Fruit fly (Drosophila melanogaster) whole organism, embryonic: ENCODE data around the gene hook.

Experiments
- CG10267 ChIP-seq: fragments of 200-800 bp; sonication (Bioruptor generic); optimal IDR thresholded peaks from 2 replicates; lab custom pipeline; 2018; ENCODE audit warnings: missing biosample characterization, mild to moderate bottlenecking, missing genetic modification characterization, moderate library complexity
- CG10462 ChIP-seq: fragments of 200-800 bp; sonication (Bioruptor generic); optimal IDR thresholded peaks from 2 replicates; lab custom pipeline; 2016; ENCODE audit warnings: missing biosample characterization, missing genetic modification characterization
- CG11398 ChIP-seq: fragments of 200-800 bp; sonication (Bioruptor generic); optimal IDR thresholded peaks from 2 replicates; lab custom pipeline; 2016; ENCODE audit warnings: missing biosample characterization, missing genetic modification characterization
- CG12391 ChIP-seq: fragments of 200-800 bp; sonication (Bioruptor generic); optimal IDR thresholded peaks from 3 replicates; lab custom pipeline; 2018; ENCODE audit warnings: missing biosample characterization, mild to moderate bottlenecking, missing genetic modification characterization, moderate library complexity
- CG13287 ChIP-seq: fragments of 200-800 bp; sonication (Bioruptor generic); IDR thresholded peaks from 2 replicates; pipeline ENCODE4 v1.3.6; 2022; ENCODE audit warnings: missing biosample characterization, missing genetic modification characterization; ENCODE audit not compliant: partially characterized antibody
- CG16813 ChIP-seq: fragments of 200-800 bp; sonication (Bioruptor generic); IDR thresholded peaks from 3 replicates; pipeline ENCODE4 v1.3.6; 2022; ENCODE audit warnings: missing biosample characterization, missing genetic modification characterization; ENCODE audit not compliant: partially characterized antibody
- CG17612 ChIP-seq: fragments of 200-800 bp; sonication (Bioruptor generic); IDR thresholded peaks from 2 replicates; pipeline ENCODE4 v1.3.6; 2022; ENCODE audit warnings: missing biosample characterization, missing genetic modification characterization
- CG17912 ChIP-seq: fragments of 200-800 bp; sonication (Bioruptor generic); optimal IDR thresholded peaks from 2 replicates; lab custom pipeline; 2018; ENCODE audit warnings: missing biosample characterization, mild to moderate bottlenecking, missing genetic modification characterization
- CG18262 ChIP-seq: fragments of 200-800 bp; optimal IDR thresholded peaks from 3 replicates; lab custom pipeline; 2019; ENCODE audit warnings: missing biosample characterization, mild to moderate bottlenecking, missing genetic modification characterization, moderate library complexity
- CG2116 ChIP-seq: fragments of 200-800 bp; sonication (Bioruptor generic); optimal IDR thresholded peaks from 3 replicates; lab custom pipeline; 2018; ENCODE audit warnings: missing biosample characterization, mild to moderate bottlenecking, missing genetic modification characterization
- CG2129 ChIP-seq: fragments of 200-800 bp; sonication (Bioruptor generic); IDR thresholded peaks from 2 replicates; pipeline ENCODE4 v1.3.6; 2022; ENCODE audit warnings: missing biosample characterization, missing genetic modification characterization; ENCODE audit not compliant: partially characterized antibody
- CG2678 ChIP-seq: fragments of 200-800 bp; sonication (Bioruptor generic); optimal IDR thresholded peaks from 3 replicates; lab custom pipeline; 2019; ENCODE audit warnings: missing biosample characterization, mild to moderate bottlenecking, missing genetic modification characterization, moderate library complexity
- CG31365 ChIP-seq: fragments of 200-800 bp; sonication (Bioruptor generic); optimal IDR thresholded peaks from 2 replicates; lab custom pipeline; 2018; ENCODE audit warnings: missing biosample characterization, mild to moderate bottlenecking, missing genetic modification characterization
- CG31441 ChIP-seq: fragments of 200-800 bp; sonication (Bioruptor generic); IDR thresholded peaks from 2 replicates; pipeline ENCODE4 v1.3.6; 2022; ENCODE audit warnings: missing biosample characterization, missing genetic modification characterization
- CG3163 ChIP-seq: fragments of 200-800 bp; sonication (Bioruptor generic); optimal IDR thresholded peaks from 3 replicates; lab custom pipeline; 2016; ENCODE audit warnings: missing biosample characterization, missing genetic modification characterization
- CG43689 ChIP-seq: fragments of 200-800 bp; sonication (Bioruptor generic); IDR thresholded peaks from 2 replicates; pipeline ENCODE4 v1.3.6; 2022; ENCODE audit warnings: missing biosample characterization, missing genetic modification characterization
- CG4730 ChIP-seq: fragments of 200-800 bp; sonication (Bioruptor generic); IDR thresholded peaks from 2 replicates; pipeline ENCODE4 v1.3.6; 2022; ENCODE audit warnings: missing biosample characterization, missing genetic modification characterization
- CG5245 ChIP-seq: fragments of 200-800 bp; sonication (Bioruptor generic); optimal IDR thresholded peaks from 3 replicates; lab custom pipeline; 2016; ENCODE audit warnings: missing biosample characterization, missing genetic modification characterization
- CG6813 ChIP-seq: fragments of 200-800 bp; sonication (Bioruptor generic); optimal IDR thresholded peaks from 2 replicates; lab custom pipeline; 2017; ENCODE audit warnings: missing biosample characterization, missing genetic modification characterization, mild to moderate bottlenecking, moderate library complexity, missing genetic modification reagents
- CG6854 ChIP-seq: fragments of 200-800 bp; sonication (Bioruptor generic); optimal IDR thresholded peaks from 3 replicates; lab custom pipeline; 2017; ENCODE audit warnings: missing biosample characterization, mild to moderate bottlenecking, missing genetic modification characterization
- CG7271 ChIP-seq: fragments of 200-800 bp; sonication (Bioruptor generic); optimal IDR thresholded peaks from 2 replicates; lab custom pipeline; 2018; ENCODE audit warnings: missing biosample characterization, mild to moderate bottlenecking, missing genetic modification characterization, moderate library complexity
- CG9797 ChIP-seq: fragments of 200-800 bp; sonication (Bioruptor generic); optimal IDR thresholded peaks from 3 replicates; lab custom pipeline; 2018; ENCODE audit warnings: missing biosample characterization, mild to moderate bottlenecking, missing genetic modification characterization
- Dbx ChIP-seq: fragments of 200-800 bp; sonication (Bioruptor generic); IDR thresholded peaks from 3 replicates; pipeline ENCODE4 v1.3.6; 2022; ENCODE audit warnings: missing biosample characterization, missing genetic modification characterization
- E2f1 ChIP-seq: fragments of 200-800 bp; sonication (Bioruptor generic); IDR thresholded peaks from 2 replicates; pipeline ENCODE4 v1.3.6; 2022; ENCODE audit warnings: missing biosample characterization, missing genetic modification characterization
- E2f2 ChIP-seq: fragments of 200-800 bp; sonication (Bioruptor generic); IDR thresholded peaks from 2 replicates; pipeline ENCODE4 v1.3.6; 2022; ENCODE audit warnings: missing biosample characterization, missing genetic modification characterization
- H15 ChIP-seq: fragments of 200-800 bp; sonication (Bioruptor generic); IDR thresholded peaks from 3 replicates; pipeline ENCODE4 v1.3.6; 2022; ENCODE audit warnings: missing biosample characterization, missing genetic modification characterization
- Hmr ChIP-seq: fragments of 200-800 bp; sonication (Bioruptor generic); optimal IDR thresholded peaks from 3 replicates; lab custom pipeline; 2017; ENCODE audit warnings: mild to moderate bottlenecking, missing biosample characterization, missing genetic modification reagents, missing genetic modification characterization
- Hr78 ChIP-seq, 2 experiments: fragments of 200-800 bp in 1 of 2; fragments of >200 bp in 1 of 2; sonication (Bioruptor generic) in 1 of 2; optimal IDR thresholded peaks; 2 replicates each; lab custom pipeline; 2017 to 2019; ENCODE audit warnings: missing biosample characterization in 2 of 2, missing genetic modification characterization in 2 of 2, mild to moderate bottlenecking in 1 of 2, moderate library complexity in 1 of 2
- Kr ChIP-seq: fragments of 200-800 bp; sonication (Bioruptor generic); optimal IDR thresholded peaks from 2 replicates; lab custom pipeline; 2017; ENCODE audit warnings: missing biosample characterization, mild to moderate bottlenecking, missing genetic modification characterization
- Mes4 ChIP-seq: fragments of 200-800 bp; sonication (Bioruptor generic); optimal IDR thresholded peaks from 2 replicates; lab custom pipeline; 2016; ENCODE audit warnings: missing biosample characterization, missing genetic modification characterization
- NC2β ChIP-seq: fragments of 200-800 bp; sonication (Bioruptor generic); optimal IDR thresholded peaks from 2 replicates; lab custom pipeline; 2016; ENCODE audit warnings: missing biosample characterization, missing genetic modification characterization
- Oli ChIP-seq: fragments of 200-800 bp; sonication (Bioruptor generic); optimal IDR thresholded peaks from 2 replicates; lab custom pipeline; 2018; ENCODE audit warnings: missing biosample characterization, mild to moderate bottlenecking, missing genetic modification characterization, moderate library complexity
- Sox102F ChIP-seq: fragments of 200-800 bp; sonication (Bioruptor generic); optimal IDR thresholded peaks from 2 replicates; lab custom pipeline; 2018; ENCODE audit warnings: missing biosample characterization, mild to moderate bottlenecking, missing genetic modification characterization, moderate library complexity
- Trl ChIP-seq, 3 experiments: fragments of >200 bp in 2 of 3; fragments of 200-800 bp in 1 of 3; sonication (Bioruptor generic) in 1 of 3; optimal IDR thresholded peaks; 2 replicates in 1 of 3; 3 replicates in 2 of 3; lab custom pipeline; 2016 to 2017; ENCODE audit warnings: missing biosample characterization in 1 of 3, missing genetic modification characterization in 1 of 3
- bab2 ChIP-seq: fragments of 200-800 bp; sonication (Bioruptor generic); optimal IDR thresholded peaks from 2 replicates; lab custom pipeline; 2016; ENCODE audit warnings: missing biosample characterization, missing genetic modification characterization
- danr ChIP-seq: fragments of 200-800 bp; sonication (Bioruptor generic); IDR thresholded peaks from 2 replicates; pipeline ENCODE4 v1.3.6; 2022; ENCODE audit warnings: missing biosample characterization, missing genetic modification characterization
- jigr1 ChIP-seq: fragments of 200-800 bp; sonication (Bioruptor generic); IDR thresholded peaks from 3 replicates; pipeline ENCODE4 v1.3.6; 2022; ENCODE audit warnings: missing biosample characterization, missing genetic modification characterization
- nom ChIP-seq: fragments of 200-800 bp; sonication (Bioruptor generic); optimal IDR thresholded peaks from 2 replicates; lab custom pipeline; 2017; ENCODE audit warnings: missing biosample characterization, missing genetic modification characterization, mild to moderate bottlenecking, moderate library complexity, missing genetic modification reagents
- oc ChIP-seq: fragments of 200-800 bp; sonication (Bioruptor generic); optimal IDR thresholded peaks from 2 replicates; lab custom pipeline; 2018; ENCODE audit warnings: missing biosample characterization, mild to moderate bottlenecking, missing genetic modification characterization, moderate library complexity
- p53 ChIP-seq: fragments of 200-800 bp; sonication (Bioruptor generic); optimal IDR thresholded peaks from 2 replicates; lab custom pipeline; 2016; ENCODE audit warnings: missing biosample characterization, missing genetic modification characterization
- pb ChIP-seq: fragments of 200-800 bp; sonication (Bioruptor generic); optimal IDR thresholded peaks from 3 replicates; lab custom pipeline; 2016; ENCODE audit warnings: missing biosample characterization, missing genetic modification characterization
- pfk ChIP-seq: fragments of 200-800 bp; sonication (Bioruptor generic); optimal IDR thresholded peaks from 2 replicates; lab custom pipeline; 2018; ENCODE audit warnings: missing biosample characterization, mild to moderate bottlenecking, missing genetic modification characterization, moderate library complexity
- schlank ChIP-seq: fragments of 200-800 bp; sonication (Bioruptor generic); optimal IDR thresholded peaks from 2 replicates; lab custom pipeline; 2018; ENCODE audit warnings: missing biosample characterization, mild to moderate bottlenecking, missing genetic modification characterization
- sd ChIP-seq: fragments of 200-800 bp; sonication (Bioruptor generic); optimal IDR thresholded peaks from 3 replicates; lab custom pipeline; 2018; ENCODE audit warnings: missing biosample characterization, mild to moderate bottlenecking, missing genetic modification characterization, moderate library complexity
- tio ChIP-seq: fragments of 200-800 bp; sonication (Bioruptor generic); optimal IDR thresholded peaks from 2 replicates; lab custom pipeline; 2017; ENCODE audit warnings: missing biosample characterization, missing genetic modification characterization, inconsistent platforms
- ttk ChIP-seq: fragments of 200-800 bp; sonication (Bioruptor generic); IDR thresholded peaks from 2 replicates; pipeline ENCODE4 v2.1.2; 2022; ENCODE audit warnings: missing biosample characterization, missing genetic modification characterization
- zfh2 ChIP-seq: fragments of 200-800 bp; sonication (Bioruptor generic); optimal IDR thresholded peaks from 2 replicates; lab custom pipeline; 2016; ENCODE audit warnings: missing biosample characterization, missing genetic modification characterization

Gene hook

dm6 chr2L:19021278-19022220 lies 11.7 kb downstream of the hook start (continued):
- TF ChIP-seq Kr (GFP tag; lab: Kevin White, UChicago) (no peak), jigr1 (GFP tag; lab: Robert Waterston, UW) (no peak), CG12391 (peak; percentile 86), CG10267 (tag; lab: Kevin White, UChicago) (peak; percentile 68), CG31365 (tag; lab: Kevin White, UChicago) (peak; percentile 25), Mes4 (GFP tag; lab: Kevin White, UChicago) (peak; percentile 31), danr (GFP tag; lab: Robert Waterston, UW) (peak; percentile 51; the same call in 1 of the 2 replicates), CG9797 (GFP tag; lab: Kevin White, UChicago) (no peak), nom (GFP tag; lab: Kevin White, UChicago) (peak; percentile 74), Sox102F (peak; percentile 84), ttk (GFP tag; lab: Robert Waterston, UW) (peak; percentile 65; the same call in 1 of the 2 replicates), CG11398 (GFP tag; lab: Kevin White, UChicago) (no peak), Trl (optimal IDR thresholded peaks at IDR 0.05; lab: Kevin White, UChicago) (no peak), Trl (GFP tag; optimal IDR thresholded peaks at IDR 0.05; lab: Kevin White, UChicago) (peak; percentile 6), CG6813 (GFP tag; lab: Kevin White, UChicago) (peak; percentile 57), Hmr (GFP tag; lab: Kevin White, UChicago) (peak; percentile 90), Hr78 (GFP tag; optimal IDR thresholded peaks at IDR 0.05; lab: Kevin White, UChicago) (peak in 1 of 2 experiments; percentile 68), CG17912 (no peak), tio (peak; percentile 67), zfh2 (GFP tag; lab: Kevin White, UChicago) (peak; percentile 38), Dbx (GFP tag; lab: Robert Waterston, UW) (peak; percentile 69; the same call in 2 of the 3 replicates), CG4730 (GFP tag; lab: Robert Waterston, UW) (0 out of 2 replicates have a peak, but pooled peaks have one; percentile 6), CG13287 (GFP tag; lab: Robert Waterston, UW) (no peak), CG6854 (peak; percentile 73), p53 (GFP tag; lab: Kevin White, UChicago) (no peak), schlank (tag; lab: Kevin White, UChicago) (peak; percentile 31), CG18262 (tag; lab: Kevin White, UChicago) (peak; percentile 82), E2f1 (GFP tag; lab: Robert Waterston, UW) (peak; percentile 44; the same call in 1 of the 2 replicates), pb (GFP tag; lab: Kevin White, UChicago) (no peak), Oli (tag; lab: Kevin White, UChicago) (peak; percentile 88), sd (tag; lab: Kevin White, UChicago) (peak; percentile 53), CG3163 (GFP tag; lab: Kevin White, UChicago) (no peak), CG2129 (GFP tag; lab: Robert Waterston, UW) (no peak), CG17612 (GFP tag; lab: Robert Waterston, UW) (no peak), CG2678 (tag; lab: Kevin White, UChicago) (peak; percentile 90), CG5245 (peak; percentile 57), CG7271 (tag; lab: Kevin White, UChicago) (no peak), CG16813 (GFP tag; lab: Robert Waterston, UW) (no peak), oc (peak; percentile 52), pfk (GFP tag; lab: Kevin White, UChicago) (no peak), CG2116 (GFP tag; lab: Kevin White, UChicago) (peak; percentile 29), E2f2 (GFP tag; lab: Robert Waterston, UW) (peak; percentile 63; the same call in 1 of the 2 replicates), NC2β (GFP tag; lab: Kevin White, UChicago) (no peak), bab2 (GFP tag; lab: Kevin White, UChicago) (peak; percentile 39), CG31441 (GFP tag; lab: Robert Waterston, UW) (peak; percentile 85), H15 (peak; percentile 17; the same call in 1 of the 3 replicates), CG10462 (peak; percentile 20), CG43689 (GFP tag; lab: Robert Waterston, UW) (peak; percentile 31; the same call in 1 of the 2 replicates)
